Fruit fly (Drosophila melanogaster) whole organism, embryonic: ENCODE data around the gene CG15461.
A peak's percentile ranks its signal among the peaks of the same experiment; 100 is the strongest.

Source experiments
- ATbp ChIP-seq: fragments of 200-800 bp; sonication (Bioruptor generic); optimal IDR thresholded peaks from 2 replicates; lab custom pipeline; 2017; ENCODE audit warnings: missing biosample characterization, mild to moderate bottlenecking, missing genetic modification characterization, missing genetic modification reagents
- Adf1 ChIP-seq: fragments of 200-800 bp; sonication (Bioruptor generic); IDR thresholded peaks from 2 replicates; pipeline ENCODE4 v1.3.6; 2022; ENCODE audit warnings: missing biosample characterization, missing genetic modification characterization
- Atf6 ChIP-seq: fragments of 200-800 bp; sonication (Bioruptor generic); IDR thresholded peaks from 2 replicates; pipeline ENCODE4 v1.3.6; 2022; ENCODE audit warnings: missing biosample characterization, missing genetic modification characterization
- Bdp1 ChIP-seq: fragments of 200-800 bp; sonication (Bioruptor generic); optimal IDR thresholded peaks from 3 replicates; lab custom pipeline; 2016; ENCODE audit warnings: missing biosample characterization, missing genetic modification characterization
- CG11093 ChIP-seq: fragments of 200-800 bp; sonication (Bioruptor generic); IDR thresholded peaks from 3 replicates; pipeline ENCODE4 v1.3.6; 2022; ENCODE audit warnings: missing biosample characterization, missing genetic modification characterization
- CG11504 ChIP-seq: fragments of 200-800 bp; sonication (Bioruptor generic); optimal IDR thresholded peaks from 3 replicates; lab custom pipeline; 2019; ENCODE audit warnings: missing biosample characterization, mild to moderate bottlenecking, missing genetic modification characterization, moderate library complexity
- CG12219 ChIP-seq: fragments of 200-800 bp; sonication (Bioruptor generic); optimal IDR thresholded peaks from 3 replicates; lab custom pipeline; 2018; ENCODE audit warnings: missing biosample characterization, mild to moderate bottlenecking, missing genetic modification characterization
- CG12299 ChIP-seq: fragments of 200-800 bp; sonication (Bioruptor generic); optimal IDR thresholded peaks from 2 replicates; lab custom pipeline; 2018; ENCODE audit warnings: missing biosample characterization, mild to moderate bottlenecking, missing genetic modification characterization
- CG13296 ChIP-seq: fragments of 200-800 bp; sonication (Bioruptor generic); optimal IDR thresholded peaks from 3 replicates; lab custom pipeline; 2018; ENCODE audit warnings: missing biosample characterization, mild to moderate bottlenecking, missing genetic modification characterization
- CG14710 ChIP-seq: fragments of 200-800 bp; sonication (Bioruptor generic); optimal IDR thresholded peaks from 3 replicates; lab custom pipeline; 2019; ENCODE audit warnings: missing biosample characterization, mild to moderate bottlenecking, missing genetic modification characterization, moderate library complexity
- CG15601 ChIP-seq: fragments of 200-800 bp; sonication (Bioruptor generic); optimal IDR thresholded peaks from 3 replicates; lab custom pipeline; 2019; ENCODE audit warnings: missing biosample characterization, mild to moderate bottlenecking, missing genetic modification characterization, moderate library complexity
- CG1603 ChIP-seq: fragments of 200-800 bp; sonication (Bioruptor generic); optimal IDR thresholded peaks from 2 replicates; lab custom pipeline; 2019; ENCODE audit warnings: missing biosample characterization, mild to moderate bottlenecking, missing genetic modification characterization, moderate library complexity
- CG18599 ChIP-seq: fragments of 200-800 bp; sonication (Bioruptor generic); optimal IDR thresholded peaks from 3 replicates; lab custom pipeline; 2017; ENCODE audit warnings: missing biosample characterization, missing genetic modification characterization, mild to moderate bottlenecking, moderate library complexity, missing genetic modification reagents
- CG2678 ChIP-seq: fragments of 200-800 bp; sonication (Bioruptor generic); optimal IDR thresholded peaks from 3 replicates; lab custom pipeline; 2019; ENCODE audit warnings: missing biosample characterization, mild to moderate bottlenecking, missing genetic modification characterization, moderate library complexity
- CG4328 ChIP-seq: fragments of 200-800 bp; sonication (Bioruptor generic); optimal IDR thresholded peaks from 3 replicates; lab custom pipeline; 2017; ENCODE audit warnings: missing biosample characterization, missing genetic modification reagents, missing genetic modification characterization
- CG8924 ChIP-seq: fragments of 200-800 bp; optimal IDR thresholded peaks from 3 replicates; lab custom pipeline; 2019; ENCODE audit warnings: missing biosample characterization, mild to moderate bottlenecking, missing genetic modification characterization, moderate library complexity
- CHES-1-like ChIP-seq: fragments of 200-800 bp; sonication (Bioruptor generic); optimal IDR thresholded peaks from 2 replicates; lab custom pipeline; 2016; ENCODE audit warnings: missing biosample characterization, missing genetic modification characterization
- Dad ChIP-seq: fragments of 200-800 bp; sonication (Bioruptor generic); optimal IDR thresholded peaks from 3 replicates; lab custom pipeline; 2016; ENCODE audit warnings: missing biosample characterization, missing genetic modification characterization
- Ets65A ChIP-seq: fragments of 200-800 bp; sonication (Bioruptor generic); peaks from one replicate; lab custom pipeline; 2016; ENCODE audit warnings: missing biosample characterization, missing genetic modification characterization
- Fer1 ChIP-seq: fragments of 200-800 bp; sonication (Bioruptor generic); optimal IDR thresholded peaks from 2 replicates; lab custom pipeline; 2017; ENCODE audit warnings: missing biosample characterization, mild to moderate bottlenecking, missing genetic modification characterization
- Hey ChIP-seq: fragments of 200-800 bp; sonication (Bioruptor generic); optimal IDR thresholded peaks from 3 replicates; lab custom pipeline; 2018; ENCODE audit warnings: missing biosample characterization, mild to moderate bottlenecking, missing genetic modification characterization
- Hr39 ChIP-seq: fragments of >200 bp; optimal IDR thresholded peaks from 2 replicates; lab custom pipeline; 2017
- Hr78 ChIP-seq, 2 experiments: fragments of 200-800 bp in 1 of 2; fragments of >200 bp in 1 of 2; sonication (Bioruptor generic) in 1 of 2; optimal IDR thresholded peaks; 2 replicates each; lab custom pipeline; 2017 to 2019; ENCODE audit warnings: missing biosample characterization in 2 of 2, missing genetic modification characterization in 2 of 2, mild to moderate bottlenecking in 1 of 2, moderate library complexity in 1 of 2
- amos ChIP-seq: fragments of 200-800 bp; sonication (Bioruptor generic); IDR thresholded peaks from 2 replicates; pipeline ENCODE4 v1.3.6; 2022; ENCODE audit warnings: missing biosample characterization, missing genetic modification characterization; ENCODE audit not compliant: partially characterized antibody
- bsh ChIP-seq, 2 experiments: fragments of 200-800 bp; sonication (Bioruptor generic); optimal IDR thresholded peaks; 2 replicates each; lab custom pipeline; 2017 to 2018; ENCODE audit warnings: mild to moderate bottlenecking in 2 of 2, missing biosample characterization in 2 of 2, missing genetic modification characterization in 2 of 2, moderate library complexity in 1 of 2
- cwo ChIP-seq: fragments of 200-800 bp; sonication (Bioruptor generic); optimal IDR thresholded peaks from 3 replicates; lab custom pipeline; 2017; ENCODE audit warnings: missing biosample characterization, missing genetic modification characterization, mild to moderate bottlenecking, moderate library complexity, missing genetic modification reagents
- dm ChIP-seq: fragments of 200-800 bp; sonication (Bioruptor generic); optimal IDR thresholded peaks from 3 replicates; lab custom pipeline; 2016; ENCODE audit warnings: missing biosample characterization, missing genetic modification characterization
- fd3F ChIP-seq: fragments of 200-800 bp; sonication (Bioruptor generic); optimal IDR thresholded peaks from 2 replicates; lab custom pipeline; 2018; ENCODE audit warnings: missing biosample characterization, mild to moderate bottlenecking, missing genetic modification characterization, moderate library complexity
- knrl ChIP-seq: fragments of 200-800 bp; sonication (Bioruptor generic); IDR thresholded peaks from 3 replicates; pipeline ENCODE4 v1.3.6; 2022; ENCODE audit warnings: missing biosample characterization, missing genetic modification characterization; ENCODE audit not compliant: partially characterized antibody
- lov ChIP-seq, 2 experiments: fragments of 200-800 bp in 1 of 2; fragments of >200 bp in 1 of 2; sonication (Bioruptor generic) in 1 of 2; IDR thresholded peaks in 1 of 2; optimal IDR thresholded peaks in 1 of 2; 2 replicates in 1 of 2; 3 replicates in 1 of 2; pipeline versions ENCODE4 v1.3.6 to Lab custom; 2017 to 2022; ENCODE audit warnings: missing biosample characterization in 1 of 2, missing genetic modification characterization in 1 of 2
- onecut ChIP-seq: fragments of 200-800 bp; sonication (Bioruptor generic); IDR thresholded peaks from 2 replicates; pipeline ENCODE4 v1.3.6; 2022; ENCODE audit warnings: missing biosample characterization, missing genetic modification characterization
- pzg ChIP-seq: fragments of 200-800 bp; sonication (Bioruptor generic); optimal IDR thresholded peaks from 3 replicates; lab custom pipeline; 2018; ENCODE audit warnings: missing biosample characterization, mild to moderate bottlenecking, missing genetic modification characterization, moderate library complexity
- ro ChIP-seq: fragments of 200-800 bp; sonication (Bioruptor generic); IDR thresholded peaks from 2 replicates; pipeline ENCODE4 v1.3.6; 2022; ENCODE audit warnings: missing biosample characterization, missing genetic modification characterization
- slbo ChIP-seq: fragments of 200-800 bp; sonication (Bioruptor generic); IDR thresholded peaks from 2 replicates; pipeline ENCODE4 v1.3.6; 2022; ENCODE audit warnings: missing biosample characterization, missing genetic modification characterization
- sob ChIP-seq: fragments of 200-800 bp; sonication (Bioruptor generic); IDR thresholded peaks from 2 replicates; pipeline ENCODE4 v1.3.6; 2022; ENCODE audit warnings: missing biosample characterization, missing genetic modification characterization
- stwl ChIP-seq: fragments of 200-800 bp; sonication (Bioruptor generic); optimal IDR thresholded peaks from 3 replicates; lab custom pipeline; 2018; ENCODE audit warnings: missing biosample characterization, mild to moderate bottlenecking, missing genetic modification characterization, moderate library complexity
- sug ChIP-seq: fragments of 200-800 bp; optimal IDR thresholded peaks from 2 replicates; lab custom pipeline; 2019; ENCODE audit warnings: missing biosample characterization, mild to moderate bottlenecking, missing genetic modification characterization, moderate library complexity
- tin ChIP-seq: fragments of 200-800 bp; sonication (Bioruptor generic); optimal IDR thresholded peaks from 3 replicates; lab custom pipeline; 2016; ENCODE audit warnings: missing biosample characterization, missing genetic modification characterization

Gene CG15461

dm6 chrX:20502776-20503503 is 17.0 kb downstream of the CG15461 start (continued):
- TF ChIP-seq CG13296 (GFP tag; lab: Kevin White, UChicago) = peak; percentile 38
- peak; percentile 22 for TF ChIP-seq CG12299 (tag; lab: Kevin White, UChicago)
- peak; percentile 16 for TF ChIP-seq dm (GFP tag; lab: Kevin White, UChicago)
- peak; percentile 4 for TF ChIP-seq CG15601 (tag; lab: Kevin White, UChicago)
- no peak; the same call in 1 of the 2 replicates for TF ChIP-seq amos (GFP tag; lab: Robert Waterston, UW)
- TF ChIP-seq CG4328 (GFP tag; lab: Kevin White, UChicago) = peak; percentile 6
- TF ChIP-seq pzg (GFP tag; lab: Kevin White, UChicago) = no peak
- TF ChIP-seq CG1603 (tag; lab: Kevin White, UChicago) = peak; percentile 12
- TF ChIP-seq fd3F (GFP tag; lab: Kevin White, UChicago) = peak; percentile 4
- peak; percentile 44 for TF ChIP-seq ATbp (GFP tag; lab: Kevin White, UChicago)
- TF ChIP-seq stwl (tag; lab: Kevin White, UChicago) = no peak
- TF ChIP-seq ro (GFP tag; lab: Robert Waterston, UW) = 0 out of 2 replicates have a peak, but pooled peaks have one; percentile 18
- TF ChIP-seq Adf1 (GFP tag; lab: Robert Waterston, UW) = peak; percentile 18; the same call in 1 of the 2 replicates
- 0 out of 3 replicates have a peak, but pooled peaks have one; percentile 29 for TF ChIP-seq CG11093 (GFP tag; lab: Robert Waterston, UW)
- TF ChIP-seq CG12219 (GFP tag; lab: Kevin White, UChicago) = no peak
- TF ChIP-seq knrl (GFP tag; lab: Robert Waterston, UW) = no peak

dm6 chrX:20503504-20503829 is 17.5 kb downstream of the CG15461 start:
- TF ChIP-seq Atf6 (peak; percentile 6; the same call in 1 of the 2 replicates), CG11504 (tag; lab: Kevin White, UChicago) (peak; percentile 20), Dad (GFP tag; lab: Kevin White, UChicago) (no peak), Hr78 (GFP tag; optimal IDR thresholded peaks at IDR 0.05; lab: Kevin White, UChicago) (peak in 1 of 2 experiments; percentile 42), bsh (GFP tag; optimal IDR thresholded peaks at IDR 0.05; lab: Kevin White, UChicago) (peak in 1 of 2 experiments; percentile 11), lov (optimal IDR thresholded peaks at IDR 0.05; lab: Kevin White, UChicago) (no peak), lov (GFP tag; IDR thresholded peaks at IDR 0.05; lab: Robert Waterston, UW) (no peak), CG2678 (peak; percentile 26), sug (tag; lab: Kevin White, UChicago) (peak; percentile 13), slbo (0 out of 2 replicates have a peak, but pooled peaks have one; percentile 2), sob (0 out of 2 replicates have a peak, but pooled peaks have one; percentile 8), Ets65A (peak; percentile 76), Bdp1 (GFP tag; lab: Kevin White, UChicago) (no peak), tin (no peak), Hr39 (no peak), CG18599 (peak; percentile 50), cwo (GFP tag; lab: Kevin White, UChicago) (peak; percentile 84), CHES-1-like (GFP tag; lab: Kevin White, UChicago) (no peak), Fer1 (GFP tag; lab: Kevin White, UChicago) (peak; percentile 34), onecut (0 out of 2 replicates have a peak, but pooled peaks have one; percentile 0), Hey (tag; lab: Kevin White, UChicago) (peak; percentile 97), CG8924 (peak; percentile 15), CG14710 (tag; lab: Kevin White, UChicago) (no peak)
